Worm (Caenorhabditis elegans): Measurements from ENCODE around the gene lipl-1.

DNA sequence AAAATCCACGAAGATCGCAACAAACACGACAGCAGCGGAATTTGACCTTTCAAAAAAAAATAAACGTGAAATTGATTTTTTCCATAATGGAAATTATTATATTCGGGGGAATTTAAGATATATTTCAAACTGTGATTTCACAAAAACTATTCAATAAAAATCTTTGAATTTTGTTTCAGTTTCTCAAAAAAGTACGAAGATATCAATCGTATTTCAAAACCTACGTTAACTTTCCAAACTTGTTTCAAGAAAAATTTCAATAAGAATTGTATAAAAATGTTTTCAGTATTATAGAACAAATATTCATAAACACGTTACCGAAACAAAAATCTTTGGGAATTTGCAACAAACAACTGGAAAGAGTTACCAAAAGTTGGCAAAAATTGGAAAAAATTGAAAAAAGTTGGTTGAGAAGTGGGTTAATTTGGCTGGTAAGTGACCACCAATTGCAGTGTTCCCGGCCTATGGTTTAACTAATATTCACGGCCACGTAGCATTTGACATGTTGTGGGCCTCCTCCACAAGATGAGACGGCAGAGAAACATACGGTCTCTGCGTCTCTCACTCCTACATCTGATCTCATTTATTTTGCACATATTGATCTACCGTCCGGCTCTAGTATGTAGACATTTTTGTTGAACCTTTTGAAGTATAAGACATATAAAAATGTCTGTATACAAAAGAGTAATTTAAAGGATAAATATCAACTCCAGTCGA, 31.2 kb downstream of the lipl-1 start, which contains the start of the genes T16G1.9 and T16G1.18:
- TF ChIP-seq lin-39 (tag; optimal IDR thresholded peaks at IDR 0.05) (no peak), pha-4 (GFP tag; IDR thresholded peaks at IDR 0.05) (no peak), pha-4 (tag; optimal IDR thresholded peaks at IDR 0.05) (no peak), skn-1 (tag; optimal IDR thresholded peaks at IDR 0.05) (no peak), nhr-76 (tag; optimal IDR thresholded peaks at IDR 0.05) (no peak)
